Worm (Caenorhabditis elegans): ENCODE results near the gene sre-55.
"Not testable (repeated sequence)": the region's sequence is repeated elsewhere in the genome, so short reads cannot be mapped to it uniquely, and the experiment has no call there.

- not testable (repeated sequence) for TF ChIP-seq nhr-76 (tag; optimal IDR thresholded peaks at IDR 0.05); drap-1 (GFP tag; optimal IDR thresholded peaks at IDR 0.05)
Observed at ce11 chrII:12318541-12318940, 10.6 kb upstream of the sre-55 start, which contains the start of gene sre-49.
